Fruit fly (Drosophila melanogaster) whole organism, embryonic: ENCODE measurements around the gene CG12078.
A peak's percentile ranks its signal among the peaks of the same experiment; 100 is the strongest.

Experiments used
- Asciz ChIP-seq: fragments of 200-800 bp; sonication (Bioruptor generic); optimal IDR thresholded peaks from 2 replicates; lab custom pipeline; 2017; ENCODE audit warnings: missing biosample characterization, mild to moderate bottlenecking, missing genetic modification characterization, missing genetic modification reagents
- Atf3 ChIP-seq: fragments of 200-800 bp; sonication (Bioruptor generic); optimal IDR thresholded peaks from 3 replicates; lab custom pipeline; 2016; ENCODE audit warnings: missing biosample characterization, missing genetic modification characterization
- Bdp1 ChIP-seq: fragments of 200-800 bp; sonication (Bioruptor generic); optimal IDR thresholded peaks from 3 replicates; lab custom pipeline; 2016; ENCODE audit warnings: missing biosample characterization, missing genetic modification characterization
- CG11398 ChIP-seq: fragments of 200-800 bp; sonication (Bioruptor generic); optimal IDR thresholded peaks from 2 replicates; lab custom pipeline; 2016; ENCODE audit warnings: missing biosample characterization, missing genetic modification characterization
- CG11456 ChIP-seq: fragments of 200-800 bp; sonication (Bioruptor generic); IDR thresholded peaks from 3 replicates; pipeline ENCODE4 v1.3.6; 2022; ENCODE audit warnings: missing biosample characterization, missing genetic modification characterization
- CG12236 ChIP-seq: fragments of 200-800 bp; sonication (Bioruptor generic); optimal IDR thresholded peaks from 2 replicates; lab custom pipeline; 2016; ENCODE audit warnings: missing biosample characterization, missing genetic modification characterization
- CG12942 ChIP-seq: fragments of 200-800 bp; sonication (Bioruptor generic); optimal IDR thresholded peaks from 3 replicates; lab custom pipeline; 2016; ENCODE audit warnings: missing biosample characterization, missing genetic modification characterization
- CG13287 ChIP-seq: fragments of 200-800 bp; sonication (Bioruptor generic); IDR thresholded peaks from 2 replicates; pipeline ENCODE4 v1.3.6; 2022; ENCODE audit warnings: missing biosample characterization, missing genetic modification characterization; ENCODE audit not compliant: partially characterized antibody
- CG15073 ChIP-seq: fragments of 200-800 bp; sonication (Bioruptor generic); optimal IDR thresholded peaks from 2 replicates; lab custom pipeline; 2016; ENCODE audit warnings: missing biosample characterization, missing genetic modification characterization
- CG2129 ChIP-seq: fragments of 200-800 bp; sonication (Bioruptor generic); IDR thresholded peaks from 2 replicates; pipeline ENCODE4 v1.3.6; 2022; ENCODE audit warnings: missing biosample characterization, missing genetic modification characterization; ENCODE audit not compliant: partially characterized antibody
- CG2875 ChIP-seq: fragments of 200-800 bp; sonication (Bioruptor generic); optimal IDR thresholded peaks from 2 replicates; lab custom pipeline; 2017; ENCODE audit warnings: missing biosample characterization, mild to moderate bottlenecking, missing genetic modification characterization, missing genetic modification reagents
- CG31224 ChIP-seq: fragments of 200-800 bp; sonication (Bioruptor generic); IDR thresholded peaks from 2 replicates; pipeline ENCODE4 v1.3.6; 2022; ENCODE audit warnings: missing biosample characterization, missing genetic modification characterization
- CG31365 ChIP-seq: fragments of 200-800 bp; sonication (Bioruptor generic); optimal IDR thresholded peaks from 2 replicates; lab custom pipeline; 2018; ENCODE audit warnings: missing biosample characterization, mild to moderate bottlenecking, missing genetic modification characterization
- CG31388 ChIP-seq: fragments of 200-800 bp; sonication (Bioruptor generic); optimal IDR thresholded peaks from 2 replicates; lab custom pipeline; 2016; ENCODE audit warnings: missing biosample characterization, missing genetic modification characterization
- CG3847 ChIP-seq: fragments of 200-800 bp; sonication (Bioruptor generic); IDR thresholded peaks from 2 replicates; pipeline ENCODE4 v1.3.6; 2022; ENCODE audit warnings: missing biosample characterization, missing genetic modification characterization
- CG43689 ChIP-seq: fragments of 200-800 bp; sonication (Bioruptor generic); IDR thresholded peaks from 2 replicates; pipeline ENCODE4 v1.3.6; 2022; ENCODE audit warnings: missing biosample characterization, missing genetic modification characterization
- CG6254 ChIP-seq: fragments of 200-800 bp; sonication (Bioruptor generic); optimal IDR thresholded peaks from 3 replicates; lab custom pipeline; 2017; ENCODE audit warnings: mild to moderate bottlenecking, missing biosample characterization, missing genetic modification reagents, missing genetic modification characterization
- CG9817 ChIP-seq: fragments of 200-800 bp; sonication (Bioruptor generic); optimal IDR thresholded peaks from 2 replicates; lab custom pipeline; 2018; ENCODE audit warnings: missing biosample characterization, mild to moderate bottlenecking, missing genetic modification characterization, moderate library complexity
- Dad ChIP-seq: fragments of 200-800 bp; sonication (Bioruptor generic); optimal IDR thresholded peaks from 3 replicates; lab custom pipeline; 2016; ENCODE audit warnings: missing biosample characterization, missing genetic modification characterization
- Dref ChIP-seq: fragments of 200-800 bp; sonication (Bioruptor generic); IDR thresholded peaks from 2 replicates; pipeline ENCODE4 v1.3.6; 2022; ENCODE audit warnings: missing biosample characterization, missing genetic modification characterization
- HHEX ChIP-seq: fragments of 200-800 bp; sonication (Bioruptor generic); optimal IDR thresholded peaks from 3 replicates; lab custom pipeline; 2017; ENCODE audit warnings: missing biosample characterization, mild to moderate bottlenecking, missing genetic modification characterization, missing genetic modification reagents
- HLH4C ChIP-seq: fragments of 200-800 bp; sonication (Bioruptor generic); IDR thresholded peaks from 3 replicates; pipeline ENCODE4 v1.3.6; 2022; ENCODE audit warnings: missing biosample characterization, missing genetic modification characterization; ENCODE audit not compliant: partially characterized antibody
- Hsf ChIP-seq: fragments of 200-800 bp; sonication (Bioruptor generic); optimal IDR thresholded peaks from 3 replicates; lab custom pipeline; 2016; ENCODE audit warnings: missing biosample characterization, missing genetic modification characterization
- Neu2 ChIP-seq: fragments of 200-800 bp; sonication (Bioruptor generic); optimal IDR thresholded peaks from 3 replicates; lab custom pipeline; 2016; ENCODE audit warnings: missing biosample characterization, missing genetic modification characterization, borderline replicate concordance
- Pdp1 ChIP-seq, 2 experiments: fragments of 200-800 bp; sonication (Bioruptor generic); optimal IDR thresholded peaks; 3 replicates each; lab custom pipeline; 2016; ENCODE audit warnings: missing biosample characterization in 2 of 2, missing genetic modification characterization in 2 of 2, mild to moderate bottlenecking in 1 of 2, moderate library complexity in 1 of 2
- Ssrp ChIP-seq: fragments of 200-800 bp; sonication (Bioruptor generic); optimal IDR thresholded peaks from 2 replicates; lab custom pipeline; 2018; ENCODE audit warnings: missing biosample characterization, mild to moderate bottlenecking, missing genetic modification characterization, moderate library complexity
- YL-1 ChIP-seq: fragments of 200-800 bp; sonication (Bioruptor generic); optimal IDR thresholded peaks from 3 replicates; lab custom pipeline; 2017; ENCODE audit warnings: missing biosample characterization, mild to moderate bottlenecking, missing genetic modification characterization
- ap ChIP-seq: fragments of 200-800 bp; sonication (Bioruptor generic); IDR thresholded peaks from 2 replicates; pipeline ENCODE4 v1.3.6; 2022; ENCODE audit warnings: missing biosample characterization, missing genetic modification characterization
- bigmax ChIP-seq: fragments of 200-800 bp; sonication (Bioruptor generic); optimal IDR thresholded peaks from 2 replicates; lab custom pipeline; 2018; ENCODE audit warnings: missing biosample characterization, mild to moderate bottlenecking, missing genetic modification characterization
- bsh ChIP-seq, 2 experiments: fragments of 200-800 bp; sonication (Bioruptor generic); optimal IDR thresholded peaks; 2 replicates each; lab custom pipeline; 2017 to 2018; ENCODE audit warnings: mild to moderate bottlenecking in 2 of 2, missing biosample characterization in 2 of 2, missing genetic modification characterization in 2 of 2, moderate library complexity in 1 of 2
- cg ChIP-seq: fragments of 200-800 bp; sonication (Bioruptor generic); optimal IDR thresholded peaks from 3 replicates; lab custom pipeline; 2019; ENCODE audit warnings: missing biosample characterization, mild to moderate bottlenecking, missing genetic modification characterization, moderate library complexity
- chm ChIP-seq: fragments of 200-800 bp; sonication (Bioruptor generic); IDR thresholded peaks from 2 replicates; pipeline ENCODE4 v1.3.6; 2022; ENCODE audit warnings: missing biosample characterization, missing genetic modification characterization
- dm ChIP-seq: fragments of 200-800 bp; sonication (Bioruptor generic); optimal IDR thresholded peaks from 3 replicates; lab custom pipeline; 2016; ENCODE audit warnings: missing biosample characterization, missing genetic modification characterization
- dpn ChIP-seq, 2 experiments: fragments of 200-800 bp; sonication (Bioruptor generic); optimal IDR thresholded peaks; 3 replicates each; lab custom pipeline; 2016; ENCODE audit warnings: missing biosample characterization in 2 of 2, missing genetic modification characterization in 2 of 2
- ewg ChIP-seq: fragments of 200-800 bp; sonication (Bioruptor generic); optimal IDR thresholded peaks from 3 replicates; lab custom pipeline; 2017; ENCODE audit warnings: mild to moderate bottlenecking, missing biosample characterization, missing genetic modification reagents, missing genetic modification characterization
- exex ChIP-seq: fragments of 200-800 bp; sonication (Bioruptor generic); optimal IDR thresholded peaks from 4 replicates; lab custom pipeline; 2018; ENCODE audit warnings: missing biosample characterization, mild to moderate bottlenecking, missing genetic modification characterization, moderate library complexity
- eyg ChIP-seq: fragments of 200-800 bp; sonication (Bioruptor generic); optimal IDR thresholded peaks from 3 replicates; lab custom pipeline; 2016; ENCODE audit warnings: missing biosample characterization, missing genetic modification characterization
- gt ChIP-seq: fragments of 200-800 bp; sonication (Bioruptor generic); IDR thresholded peaks from 2 replicates; pipeline ENCODE4 v1.3.6; 2022; ENCODE audit warnings: missing biosample characterization, missing genetic modification characterization
- h ChIP-seq: fragments of >200 bp; optimal IDR thresholded peaks from 2 replicates; lab custom pipeline; 2017
- kay ChIP-seq: fragments of 200-800 bp; sonication (Bioruptor generic); optimal IDR thresholded peaks from 2 replicates; lab custom pipeline; 2016; ENCODE audit warnings: missing biosample characterization, missing genetic modification characterization
- maf-S ChIP-seq: fragments of 200-800 bp; sonication (Bioruptor generic); optimal IDR thresholded peaks from 2 replicates; lab custom pipeline; 2016; ENCODE audit warnings: missing biosample characterization, missing genetic modification characterization
- nom ChIP-seq: fragments of 200-800 bp; sonication (Bioruptor generic); optimal IDR thresholded peaks from 2 replicates; lab custom pipeline; 2017; ENCODE audit warnings: missing biosample characterization, missing genetic modification characterization, mild to moderate bottlenecking, moderate library complexity, missing genetic modification reagents
- pum ChIP-seq: fragments of 200-800 bp; sonication (Bioruptor generic); optimal IDR thresholded peaks from 2 replicates; lab custom pipeline; 2016; ENCODE audit warnings: missing biosample characterization, missing genetic modification characterization
- trh ChIP-seq: fragments of 200-800 bp; sonication (Bioruptor generic); optimal IDR thresholded peaks from 2 replicates; lab custom pipeline; 2016; ENCODE audit warnings: missing biosample characterization, missing genetic modification characterization
- ttk ChIP-seq: fragments of 200-800 bp; sonication (Bioruptor generic); IDR thresholded peaks from 2 replicates; pipeline ENCODE4 v2.1.2; 2022; ENCODE audit warnings: missing biosample characterization, missing genetic modification characterization
- tx ChIP-seq: fragments of 200-800 bp; sonication (Bioruptor generic); optimal IDR thresholded peaks from 2 replicates; lab custom pipeline; 2016; ENCODE audit warnings: missing biosample characterization, missing genetic modification characterization
- usp ChIP-seq: fragments of >200 bp; optimal IDR thresholded peaks from 2 replicates; lab custom pipeline; 2017; ENCODE audit warnings: missing biosample characterization, missing genetic modification characterization
- zfh2 ChIP-seq: fragments of 200-800 bp; sonication (Bioruptor generic); optimal IDR thresholded peaks from 2 replicates; lab custom pipeline; 2016; ENCODE audit warnings: missing biosample characterization, missing genetic modification characterization

CG12078 gene

DNA sequence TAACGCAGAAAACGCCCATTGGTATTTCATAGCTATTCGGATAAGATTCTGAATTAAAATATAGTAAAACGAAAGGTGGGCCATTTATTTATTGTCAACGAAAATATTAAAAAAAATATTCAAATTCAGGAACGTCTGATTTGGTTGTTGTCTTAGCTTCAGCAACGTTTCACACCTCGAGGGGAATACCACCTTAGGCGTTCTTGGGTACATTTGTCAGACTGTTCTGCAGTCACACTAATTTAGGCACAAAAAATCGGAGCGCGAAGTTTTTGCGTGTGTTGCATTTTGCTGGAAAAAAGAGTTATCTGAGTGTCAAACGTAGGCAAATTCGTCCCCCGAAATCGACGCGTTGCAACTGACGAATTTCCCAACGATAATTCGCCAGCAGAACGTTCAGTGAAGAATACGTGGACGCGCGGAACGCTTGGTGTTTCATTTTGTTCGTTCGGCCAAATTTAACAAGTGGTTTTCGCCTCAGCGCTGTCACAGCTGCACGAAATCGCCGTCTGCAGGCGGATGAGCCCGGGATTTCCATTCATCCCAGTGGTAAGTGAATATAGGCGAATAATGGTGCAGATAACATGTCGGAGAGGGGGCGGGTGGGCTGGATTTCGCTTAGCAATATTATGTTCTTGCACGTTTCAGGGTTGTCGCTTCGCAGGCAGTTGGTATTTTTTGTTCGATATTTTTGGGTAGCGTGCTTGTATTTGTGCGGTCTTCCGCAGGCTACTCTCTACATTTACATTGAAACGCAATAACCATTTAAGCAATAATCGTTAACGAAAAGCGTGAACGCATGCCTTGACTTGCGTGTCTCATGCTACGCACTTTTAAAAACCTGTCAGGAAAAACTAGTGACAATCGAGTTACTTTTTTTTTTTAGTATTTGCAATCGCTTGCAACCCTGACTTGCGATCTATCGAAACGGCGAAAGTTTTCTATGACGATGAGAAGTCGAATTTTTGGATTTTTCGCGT is 19.1 kb downstream of the CG12078 start, which contains the start of gene Larp4B (continued):
- TF ChIP-seq CG2875 (GFP tag; lab: Kevin White, UChicago) (no peak), nom (GFP tag; lab: Kevin White, UChicago) (peak; percentile 11), h (lab: Kevin White, UChicago) (no peak), CG9817 (no peak), dpn (GFP tag; optimal IDR thresholded peaks at IDR 0.05; lab: Kevin White, UChicago) (no peak), maf-S (no peak), ewg (GFP tag; lab: Kevin White, UChicago) (no peak), CG43689 (GFP tag; lab: Robert Waterston, UW) (no peak), CG15073 (no peak), Dad (no peak)

DNA sequence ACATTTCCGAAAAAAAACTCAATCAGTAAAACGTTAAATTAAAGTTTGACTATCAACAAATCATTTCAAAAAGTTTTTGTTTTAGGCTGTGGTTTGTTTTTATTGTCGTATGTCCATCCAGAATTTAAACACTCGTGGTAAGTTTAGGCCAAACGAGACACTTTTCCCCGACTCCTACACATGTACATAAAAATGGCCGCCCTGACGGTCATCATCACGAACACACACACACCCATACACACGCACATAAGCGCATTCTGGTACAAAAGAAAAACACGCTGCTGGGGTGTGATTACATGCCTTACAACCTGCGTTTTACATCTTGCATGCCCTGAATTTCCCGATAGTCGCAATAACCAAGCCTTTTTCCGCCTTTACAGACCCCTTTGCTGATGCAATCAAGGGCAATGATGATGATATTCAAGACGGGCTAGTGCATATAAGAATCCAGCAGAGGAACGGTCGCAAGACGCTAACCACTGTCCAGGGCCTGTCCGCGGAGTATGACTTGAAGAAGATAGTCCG is 20.6 kb downstream of the CG12078 start:
- TF ChIP-seq eyg (GFP tag; lab: Kevin White, UChicago): no peak
- TF ChIP-seq kay: no peak
- TF ChIP-seq Ssrp (tag; lab: Kevin White, UChicago): no peak
- TF ChIP-seq usp (GFP tag; lab: Kevin White, UChicago): no peak
- TF ChIP-seq Bdp1 (GFP tag; lab: Kevin White, UChicago): no peak
- no peak for TF ChIP-seq CG3847
- TF ChIP-seq Dref (GFP tag; lab: Robert Waterston, UW): no peak
- no peak for TF ChIP-seq trh (GFP tag; lab: Kevin White, UChicago)
- TF ChIP-seq CG11398: no peak
- no peak for TF ChIP-seq pum
- TF ChIP-seq YL-1: peak; percentile 65
- TF ChIP-seq Hsf: no peak
- no peak for TF ChIP-seq Atf3
- TF ChIP-seq bsh (GFP tag; optimal IDR thresholded peaks at IDR 0.05; lab: Kevin White, UChicago): no peak
- no peak for TF ChIP-seq CG6254
- TF ChIP-seq CG31224 (GFP tag; lab: Robert Waterston, UW): no peak
- TF ChIP-seq CG12236 (GFP tag; lab: Kevin White, UChicago): no peak
- no peak for TF ChIP-seq tx (GFP tag; lab: Kevin White, UChicago)
- no peak for TF ChIP-seq CG11456 (GFP tag; lab: Robert Waterston, UW)
- TF ChIP-seq zfh2 (GFP tag; lab: Kevin White, UChicago): no peak
- no peak for TF ChIP-seq CG12942
- TF ChIP-seq Neu2 (GFP tag; lab: Kevin White, UChicago): no peak
- no peak for TF ChIP-seq HHEX
- no peak for TF ChIP-seq CG31365 (tag; lab: Kevin White, UChicago)
- TF ChIP-seq ap (GFP tag; lab: Robert Waterston, UW): no peak
- TF ChIP-seq Pdp1 (GFP tag; optimal IDR thresholded peaks at IDR 0.05; lab: Kevin White, UChicago): peak in 1 of 2 experiments; percentile 32
- TF ChIP-seq cg: peak; percentile 93
- 0 out of 2 replicates have a peak, but pooled peaks have one; percentile 7 for TF ChIP-seq CG2129 (GFP tag; lab: Robert Waterston, UW)
- peak; percentile 43 for TF ChIP-seq dm
- TF ChIP-seq gt: no peak
- TF ChIP-seq bigmax (GFP tag; lab: Kevin White, UChicago): no peak
- no peak for TF ChIP-seq ttk (GFP tag; lab: Robert Waterston, UW)
- TF ChIP-seq CG31388: no peak
- peak; percentile 49 for TF ChIP-seq chm (GFP tag; lab: Robert Waterston, UW)
- TF ChIP-seq HLH4C: 0 out of 3 replicates have a peak, but pooled peaks have one; percentile 2
- no peak for TF ChIP-seq exex (tag; lab: Kevin White, UChicago)
- TF ChIP-seq Asciz (GFP tag; lab: Kevin White, UChicago): no peak
- peak; percentile 11; the same call in 1 of the 2 replicates for TF ChIP-seq CG13287 (GFP tag; lab: Robert Waterston, UW)
